Fruit fly (Drosophila melanogaster) whole organism, prepupa: Measurements from ENCODE around the gene defl.
A peak's percentile ranks its signal among the peaks of the same experiment; 100 is the strongest.

Experiments
- Blimp-1 ChIP-seq: fragments of 200-800 bp; sonication (Bioruptor generic); optimal IDR thresholded peaks from 3 replicates; lab custom pipeline; 2017; ENCODE audit warnings: missing biosample characterization, missing genetic modification characterization, mild to moderate bottlenecking, moderate library complexity, missing genetic modification reagents
- CG10631 ChIP-seq: fragments of 200-800 bp; sonication (Bioruptor generic); optimal IDR thresholded peaks from 2 replicates; lab custom pipeline; 2016; ENCODE audit warnings: missing biosample characterization, missing genetic modification characterization
- CG10669 ChIP-seq: fragments of 200-800 bp; sonication (Bioruptor generic); optimal IDR thresholded peaks from 3 replicates; lab custom pipeline; 2018; ENCODE audit warnings: missing biosample characterization, mild to moderate bottlenecking, missing genetic modification characterization, moderate library complexity
- CG11294 ChIP-seq: fragments of 200-800 bp; sonication (Bioruptor generic); IDR thresholded peaks from 2 replicates; pipeline ENCODE4 v1.3.6; 2022; ENCODE audit warnings: missing biosample characterization, missing genetic modification characterization
- CG11762 ChIP-seq: fragments of 200-800 bp; sonication (Bioruptor generic); optimal IDR thresholded peaks from 3 replicates; lab custom pipeline; 2016; ENCODE audit warnings: missing biosample characterization, missing genetic modification characterization; ENCODE audit not compliant: insufficient read depth
- CG11902 ChIP-seq: fragments of 200-800 bp; sonication (Bioruptor generic); optimal IDR thresholded peaks from 3 replicates; lab custom pipeline; 2016; ENCODE audit warnings: missing biosample characterization, missing genetic modification characterization
- CG15336 ChIP-seq: fragments of 200-800 bp; sonication (Bioruptor generic); IDR thresholded peaks from 2 replicates; pipeline ENCODE4 v1.3.6; 2022; ENCODE audit warnings: missing biosample characterization, missing genetic modification characterization
- CG1621 ChIP-seq: fragments of 200-800 bp; sonication (Bioruptor generic); optimal IDR thresholded peaks from 3 replicates; lab custom pipeline; 2018; ENCODE audit warnings: missing biosample characterization, mild to moderate bottlenecking, missing genetic modification characterization
- CG16779 ChIP-seq: fragments of 200-800 bp; sonication (Bioruptor generic); optimal IDR thresholded peaks from 3 replicates; lab custom pipeline; 2017; ENCODE audit warnings: missing biosample characterization, mild to moderate bottlenecking, missing genetic modification characterization
- CG3032 ChIP-seq: fragments of 200-800 bp; optimal IDR thresholded peaks from 2 replicates; lab custom pipeline; 2019; ENCODE audit warnings: missing biosample characterization, mild to moderate bottlenecking, missing genetic modification characterization, moderate library complexity
- CG31627 ChIP-seq: fragments of 200-800 bp; sonication (Bioruptor generic); optimal IDR thresholded peaks from 3 replicates; lab custom pipeline; 2016; ENCODE audit warnings: missing biosample characterization, missing genetic modification characterization
- CG32006 ChIP-seq: fragments of 200-800 bp; sonication (Bioruptor generic); optimal IDR thresholded peaks from 3 replicates; lab custom pipeline; 2017; ENCODE audit warnings: missing biosample characterization, mild to moderate bottlenecking, missing genetic modification characterization
- CG34406 ChIP-seq: fragments of 200-800 bp; sonication (Bioruptor generic); optimal IDR thresholded peaks from 3 replicates; lab custom pipeline; 2016; ENCODE audit warnings: missing biosample characterization, missing genetic modification characterization
- CG3919 ChIP-seq: fragments of 200-800 bp; sonication (Bioruptor generic); optimal IDR thresholded peaks from 3 replicates; lab custom pipeline; 2016; ENCODE audit warnings: missing biosample characterization, missing genetic modification characterization
- CG4318 ChIP-seq: fragments of 200-800 bp; sonication (Bioruptor generic); optimal IDR thresholded peaks from 3 replicates; lab custom pipeline; 2017; ENCODE audit warnings: missing biosample characterization, mild to moderate bottlenecking, missing genetic modification characterization
- CG6163 ChIP-seq: fragments of 200-800 bp; sonication (Bioruptor generic); IDR thresholded peaks from 3 replicates; pipeline ENCODE4 v1.3.6; 2022; ENCODE audit warnings: missing biosample characterization, missing genetic modification characterization
- CG6276 ChIP-seq: fragments of 200-800 bp; sonication (Bioruptor generic); optimal IDR thresholded peaks from 2 replicates; lab custom pipeline; 2017; ENCODE audit warnings: missing biosample characterization, mild to moderate bottlenecking, missing genetic modification characterization
- CG6808 ChIP-seq: fragments of 200-800 bp; sonication (Bioruptor generic); optimal IDR thresholded peaks from 3 replicates; lab custom pipeline; 2017; ENCODE audit warnings: missing biosample characterization, missing genetic modification characterization, mild to moderate bottlenecking, moderate library complexity, missing genetic modification reagents
- CG8119 ChIP-seq: fragments of 200-800 bp; sonication (Bioruptor generic); IDR thresholded peaks from 3 replicates; pipeline ENCODE4 v1.3.6; 2022; ENCODE audit warnings: missing biosample characterization, missing genetic modification characterization
- CG8319 ChIP-seq: fragments of 200-800 bp; sonication (Bioruptor generic); optimal IDR thresholded peaks from 3 replicates; lab custom pipeline; 2016; ENCODE audit warnings: missing biosample characterization, missing genetic modification characterization
- CG8632 ChIP-seq: fragments of 200-800 bp; sonication (Bioruptor generic); optimal IDR thresholded peaks from 3 replicates; lab custom pipeline; 2016; ENCODE audit warnings: missing biosample characterization, missing genetic modification characterization
- CG9139 ChIP-seq: fragments of 200-800 bp; sonication (Bioruptor generic); optimal IDR thresholded peaks from 3 replicates; lab custom pipeline; 2017; ENCODE audit warnings: missing biosample characterization, mild to moderate bottlenecking, missing genetic modification characterization
- Eip75B ChIP-seq: fragments of 200-800 bp; sonication (Bioruptor generic); optimal IDR thresholded peaks from 3 replicates; lab custom pipeline; 2016; ENCODE audit warnings: missing biosample characterization, missing genetic modification characterization
- Eip78C ChIP-seq: fragments of 200-800 bp; sonication (Bioruptor generic); peaks from one replicate; lab custom pipeline; 2016; ENCODE audit warnings: missing biosample characterization, missing genetic modification characterization
- Ets21C ChIP-seq: fragments of 200-800 bp; sonication (Bioruptor generic); optimal IDR thresholded peaks from 3 replicates; lab custom pipeline; 2016; ENCODE audit warnings: missing biosample characterization, missing genetic modification characterization
- Gug ChIP-seq: fragments of 200-800 bp; sonication (Bioruptor generic); IDR thresholded peaks from 2 replicates; pipeline ENCODE4 v1.3.6; 2022; ENCODE audit warnings: missing biosample characterization, missing genetic modification characterization
- Hr39 ChIP-seq: fragments of 200-800 bp; sonication (Bioruptor generic); optimal IDR thresholded peaks from 2 replicates; lab custom pipeline; 2016; ENCODE audit warnings: missing biosample characterization, missing genetic modification characterization
- Hr4 ChIP-seq: fragments of 200-800 bp; sonication (Bioruptor generic); optimal IDR thresholded peaks from 3 replicates; lab custom pipeline; 2016; ENCODE audit warnings: missing biosample characterization, missing genetic modification characterization
- Lpt ChIP-seq: fragments of 200-800 bp; sonication (Bioruptor generic); optimal IDR thresholded peaks from 3 replicates; lab custom pipeline; 2016; ENCODE audit warnings: missing biosample characterization, missing genetic modification characterization
- OdsH ChIP-seq: fragments of 200-800 bp; sonication (Bioruptor generic); optimal IDR thresholded peaks from 3 replicates; lab custom pipeline; 2016; ENCODE audit warnings: missing biosample characterization, missing genetic modification characterization
- Smox ChIP-seq: fragments of 200-800 bp; sonication (Bioruptor generic); optimal IDR thresholded peaks from 3 replicates; lab custom pipeline; 2016; ENCODE audit warnings: missing biosample characterization, missing genetic modification characterization
- Sox14 ChIP-seq: fragments of 200-800 bp; sonication (Bioruptor generic); optimal IDR thresholded peaks from 3 replicates; lab custom pipeline; 2016; ENCODE audit warnings: missing biosample characterization, missing genetic modification characterization
- achi ChIP-seq: fragments of 200-800 bp; sonication (Bioruptor generic); optimal IDR thresholded peaks from 3 replicates; lab custom pipeline; 2016; ENCODE audit warnings: missing biosample characterization, missing genetic modification characterization
- acj6 ChIP-seq: fragments of 200-800 bp; sonication (Bioruptor generic); optimal IDR thresholded peaks from 3 replicates; lab custom pipeline; 2016; ENCODE audit warnings: missing biosample characterization, missing genetic modification characterization
- cyc ChIP-seq: fragments of 200-800 bp; sonication (Bioruptor generic); optimal IDR thresholded peaks from 3 replicates; lab custom pipeline; 2016; ENCODE audit warnings: missing biosample characterization, missing genetic modification characterization
- dac ChIP-seq: fragments of 200-800 bp; sonication (Bioruptor generic); optimal IDR thresholded peaks from 2 replicates; lab custom pipeline; 2017; ENCODE audit warnings: missing biosample characterization, mild to moderate bottlenecking, missing genetic modification characterization
- dsx ChIP-seq: fragments of 200-800 bp; optimal IDR thresholded peaks from 3 replicates; lab custom pipeline; 2019; ENCODE audit warnings: missing biosample characterization, mild to moderate bottlenecking, missing genetic modification characterization, moderate library complexity; ENCODE audit not compliant: poor library complexity, severe bottlenecking
- eg ChIP-seq: fragments of 200-800 bp; sonication (Bioruptor generic); IDR thresholded peaks from 3 replicates; pipeline ENCODE4 v1.3.6; 2022; ENCODE audit warnings: missing biosample characterization, missing genetic modification characterization
- esn ChIP-seq: fragments of 200-800 bp; sonication (Bioruptor generic); optimal IDR thresholded peaks from 2 replicates; lab custom pipeline; 2016; ENCODE audit warnings: missing biosample characterization, mild to moderate bottlenecking, missing genetic modification characterization, moderate library complexity
- fd85E ChIP-seq: fragments of 200-800 bp; sonication (Bioruptor generic); optimal IDR thresholded peaks from 3 replicates; lab custom pipeline; 2016; ENCODE audit warnings: missing biosample characterization, missing genetic modification characterization
- lz ChIP-seq: fragments of 200-800 bp; sonication (Bioruptor generic); optimal IDR thresholded peaks from 3 replicates; lab custom pipeline; 2016; ENCODE audit warnings: missing biosample characterization, missing genetic modification characterization
- net ChIP-seq: fragments of 200-800 bp; sonication (Bioruptor generic); optimal IDR thresholded peaks from 3 replicates; lab custom pipeline; 2016; ENCODE audit warnings: missing biosample characterization, missing genetic modification characterization
- pdm3 ChIP-seq: fragments of 200-800 bp; sonication (Bioruptor generic); optimal IDR thresholded peaks from 3 replicates; lab custom pipeline; 2016; ENCODE audit warnings: missing biosample characterization, missing genetic modification characterization
- ss ChIP-seq, 2 experiments: fragments of 200-800 bp; sonication (Bioruptor generic); optimal IDR thresholded peaks; 2 replicates in 1 of 2; 3 replicates in 1 of 2; lab custom pipeline; 2017 to 2018; ENCODE audit warnings: mild to moderate bottlenecking in 2 of 2, missing biosample characterization in 2 of 2, missing genetic modification characterization in 2 of 2, moderate library complexity in 1 of 2
- svp ChIP-seq: fragments of 200-800 bp; sonication (Bioruptor generic); peaks from one replicate; lab custom pipeline; 2016; ENCODE audit warnings: missing biosample characterization, missing genetic modification characterization
- vri ChIP-seq: fragments of 200-800 bp; sonication (Bioruptor generic); optimal IDR thresholded peaks from 3 replicates; lab custom pipeline; 2016; ENCODE audit warnings: missing biosample characterization, mild to moderate bottlenecking, missing genetic modification characterization

The defl gene

dm6 chr3L:9739629-9740028, 16.4 kb downstream of the defl start (continued):
- TF ChIP-seq Eip75B (GFP tag; lab: Kevin White, UChicago) = peak; percentile 38
- peak; percentile 24 for TF ChIP-seq acj6 (GFP tag; lab: Kevin White, UChicago)
- peak; percentile 47 for TF ChIP-seq Blimp-1 (GFP tag; lab: Kevin White, UChicago)
- no peak for TF ChIP-seq Gug (GFP tag; lab: Robert Waterston, UW)
- TF ChIP-seq CG16779 (tag; lab: Kevin White, UChicago) = no peak
- TF ChIP-seq dac (GFP tag; lab: Kevin White, UChicago) = no peak
- peak; percentile 49 for TF ChIP-seq achi (GFP tag; lab: Kevin White, UChicago)
- TF ChIP-seq CG11762 (GFP tag; lab: Kevin White, UChicago) = no peak
- no peak for TF ChIP-seq CG8319
- no peak for TF ChIP-seq svp (GFP tag; lab: Kevin White, UChicago)
- TF ChIP-seq dsx (GFP tag; lab: Kevin White, UChicago) = no peak
- peak; percentile 18 for TF ChIP-seq CG11902
- TF ChIP-seq vri = no peak
- TF ChIP-seq cyc (GFP tag; lab: Kevin White, UChicago) = no peak
- TF ChIP-seq esn (GFP tag; lab: Kevin White, UChicago) = peak; percentile 39
- TF ChIP-seq pdm3 (GFP tag; lab: Kevin White, UChicago) = peak; percentile 24
- peak; percentile 44 for TF ChIP-seq CG32006 (GFP tag; lab: Kevin White, UChicago)
- TF ChIP-seq CG31627 (GFP tag; lab: Kevin White, UChicago) = no peak
- TF ChIP-seq OdsH (GFP tag; lab: Kevin White, UChicago) = no peak
- TF ChIP-seq CG9139 = no peak
- no peak for TF ChIP-seq Hr39 (GFP tag; lab: Kevin White, UChicago)
- TF ChIP-seq Eip78C (GFP tag; lab: Kevin White, UChicago) = peak; percentile 76
- TF ChIP-seq CG15336 (GFP tag; lab: Robert Waterston, UW) = peak; percentile 52
- TF ChIP-seq CG3919 = peak; percentile 54
- TF ChIP-seq eg (GFP tag; lab: Robert Waterston, UW) = peak; percentile 68

- TF ChIP-seq Hr39 (GFP tag; lab: Kevin White, UChicago) = peak; percentile 42
- TF ChIP-seq dsx (GFP tag; lab: Kevin White, UChicago) = peak; percentile 41
- peak; percentile 60 for TF ChIP-seq Sox14 (GFP tag; lab: Kevin White, UChicago)
- TF ChIP-seq CG3919 = peak; percentile 73
- peak; percentile 53 for TF ChIP-seq CG11762 (GFP tag; lab: Kevin White, UChicago)
- TF ChIP-seq Lpt (GFP tag; lab: Kevin White, UChicago) = peak; percentile 35
- TF ChIP-seq fd85E (GFP tag; lab: Kevin White, UChicago) = no peak
- no peak for TF ChIP-seq CG8319
- peak; percentile 66 for TF ChIP-seq lz (GFP tag; lab: Kevin White, UChicago)
- TF ChIP-seq ss (GFP tag; optimal IDR thresholded peaks at IDR 0.05; lab: Kevin White, UChicago) = peak; percentile 33 to 37
- TF ChIP-seq CG6163 (GFP tag; lab: Robert Waterston, UW) = peak; percentile 42; the same call in 1 of the 3 replicates
- TF ChIP-seq CG10631 (GFP tag; lab: Kevin White, UChicago) = peak; percentile 62
- no peak for TF ChIP-seq CG8632 (GFP tag; lab: Kevin White, UChicago)
- TF ChIP-seq CG34406 = no peak
- TF ChIP-seq CG6276 (GFP tag; lab: Kevin White, UChicago) = no peak
- peak; percentile 79 for TF ChIP-seq CG10669 (GFP tag; lab: Kevin White, UChicago)
- TF ChIP-seq Eip78C (GFP tag; lab: Kevin White, UChicago) = peak; percentile 82
- no peak for TF ChIP-seq Hr4
- peak; percentile 85 for TF ChIP-seq CG6808
- no peak for TF ChIP-seq Gug (GFP tag; lab: Robert Waterston, UW)
- no peak for TF ChIP-seq dac (GFP tag; lab: Kevin White, UChicago)
- peak; percentile 22 for TF ChIP-seq CG9139
- peak; percentile 15 for TF ChIP-seq OdsH (GFP tag; lab: Kevin White, UChicago)
- peak; percentile 42; the same call in 2 of the 3 replicates for TF ChIP-seq eg (GFP tag; lab: Robert Waterston, UW)
- TF ChIP-seq Smox = peak; percentile 54
- TF ChIP-seq acj6 (GFP tag; lab: Kevin White, UChicago) = peak; percentile 33
- TF ChIP-seq CG8119 = peak; percentile 57
- peak; percentile 9; the same call in 1 of the 2 replicates for TF ChIP-seq CG15336 (GFP tag; lab: Robert Waterston, UW)
- peak; percentile 37 for TF ChIP-seq Ets21C (GFP tag; lab: Kevin White, UChicago)
- TF ChIP-seq Eip75B (GFP tag; lab: Kevin White, UChicago) = peak; percentile 54
- no peak for TF ChIP-seq CG4318 (GFP tag; lab: Kevin White, UChicago)
- peak; percentile 47 for TF ChIP-seq CG32006 (GFP tag; lab: Kevin White, UChicago)
- TF ChIP-seq CG31627 (GFP tag; lab: Kevin White, UChicago) = peak; percentile 40
- TF ChIP-seq cyc (GFP tag; lab: Kevin White, UChicago) = peak; percentile 82
- TF ChIP-seq CG11294 (GFP tag; lab: Robert Waterston, UW) = no peak
- TF ChIP-seq esn (GFP tag; lab: Kevin White, UChicago) = peak; percentile 67
- peak; percentile 28 for TF ChIP-seq pdm3 (GFP tag; lab: Kevin White, UChicago)
- TF ChIP-seq Blimp-1 (GFP tag; lab: Kevin White, UChicago) = peak; percentile 55
- TF ChIP-seq CG3032 (tag; lab: Kevin White, UChicago) = peak; percentile 83
- no peak for TF ChIP-seq CG1621 (tag; lab: Kevin White, UChicago)
- peak; percentile 31 for TF ChIP-seq CG11902
- peak; percentile 10 for TF ChIP-seq net (GFP tag; lab: Kevin White, UChicago)
Measured at dm6 chr3L:9742342-9742741, 19.1 kb downstream of the defl start.
